Worm (Caenorhabditis elegans) whole organism, L4/young adult: ENCODE results near the gene pxn-1.
A peak's percentile ranks its signal among the peaks of the same experiment; 100 is the strongest.

ENCODE experiments used
- W03F9.2 ChIP-seq: fragments of 150-350 bp; optimal IDR thresholded peaks from 2 replicates; lab custom pipeline; 2014; ENCODE audit warnings: missing biosample characterization, missing genetic modification characterization
- dao-5 ChIP-seq: sonication (generic microtip); optimal IDR thresholded peaks from 2 replicates; lab custom pipeline; 2016; ENCODE audit warnings: missing genotype, missing genetic modification characterization, moderate library complexity, missing compliant biosample characterization
- him-1 ChIP-seq: sonication (generic microtip); optimal IDR thresholded peaks from 2 replicates; lab custom pipeline; 2016; ENCODE audit warnings: missing genotype, missing genetic modification reagents, missing genetic modification characterization, missing compliant biosample characterization

pxn-1 gene

ce11 chrV:8494260-8494939 is at the start of gene pxn-1:
Gene pxn-1 (plus strand): TSS chrV:8494889.
- TF ChIP-seq him-1, result no peak
- TF ChIP-seq W03F9.2, result no peak
- no peak for TF ChIP-seq dao-5 (tag; lab: Kevin White, UChicago)

DNA sequence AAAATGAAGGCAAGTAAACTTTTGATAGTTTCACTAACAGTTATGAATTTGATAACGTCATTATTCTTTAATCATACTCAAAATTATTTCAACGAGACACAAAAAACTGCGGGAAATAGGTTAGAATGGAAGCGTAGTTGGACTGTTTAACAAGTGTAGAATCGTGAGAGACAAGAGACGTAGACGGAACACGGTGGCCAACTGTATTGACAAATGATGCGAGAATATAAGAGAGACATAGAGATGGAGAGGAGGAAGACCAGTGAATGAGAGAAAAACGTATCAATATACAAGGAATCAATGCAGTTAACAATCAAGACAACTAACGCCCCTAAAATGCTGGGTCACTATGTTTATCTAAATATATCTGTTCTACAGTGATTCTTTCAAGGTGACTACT is 49.1 kb upstream of the pxn-1 start:
- TF ChIP-seq him-1 (no peak), W03F9.2 (no peak), dao-5 (tag; lab: Kevin White, UChicago) (no peak)

DNA sequence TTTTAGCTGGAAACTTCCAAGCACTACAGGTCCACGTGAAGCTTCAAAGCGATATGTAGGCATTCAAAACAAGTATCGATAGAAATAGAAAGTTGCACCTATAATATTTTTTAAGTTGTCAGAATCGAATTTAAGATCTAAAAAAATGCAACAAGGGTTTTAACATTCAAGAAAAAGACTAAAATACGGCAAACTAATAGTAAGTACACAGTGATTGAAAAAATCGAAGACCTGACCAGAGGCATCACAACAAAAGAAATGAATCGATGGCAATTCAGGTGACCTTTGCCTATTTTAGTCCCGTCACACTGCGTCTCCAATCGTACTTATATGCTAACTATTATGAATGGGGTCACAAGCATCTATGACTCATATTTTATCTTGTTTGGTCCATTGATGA is 46.8 kb upstream of the pxn-1 start, which contains the start of gene T23B12.5:
Gene T23B12.5 (minus strand): TSS at position 101 of the 400 bp plus-strand sequence.
- TF ChIP-seq W03F9.2 (no peak), him-1 (no peak), dao-5 (tag; lab: Kevin White, UChicago) (no peak)

ce11 chrV:8449241-8449640 is 45.4 kb upstream of the pxn-1 start:
- TF ChIP-seq W03F9.2 (no peak), dao-5 (tag; lab: Kevin White, UChicago) (no peak), him-1 (no peak)

- TF ChIP-seq W03F9.2, result no peak
- no peak for TF ChIP-seq him-1
- no peak for TF ChIP-seq dao-5 (tag; lab: Kevin White, UChicago)
These were observed 44.0 kb upstream of the pxn-1 start for ce11 chrV:8450690-8451089.

ce11 chrV:8454995-8455446 is 39.7 kb upstream of the pxn-1 start, which contains the start of gene T23B12.11:
Gene T23B12.11 (plus strand): TSS chrV:8455396.
- TF ChIP-seq him-1, result no peak
- TF ChIP-seq W03F9.2, result no peak
- no peak for TF ChIP-seq dao-5 (tag; lab: Kevin White, UChicago)

- TF ChIP-seq him-1 (no peak), W03F9.2 (no peak), dao-5 (tag; lab: Kevin White, UChicago) (no peak)
These were observed 34.4 kb upstream of the pxn-1 start, which contains the start of gene T23B12.6 for ce11 chrV:8460306-8460705. Gene T23B12.6 (minus strand): TSS chrV:8460419.

DNA sequence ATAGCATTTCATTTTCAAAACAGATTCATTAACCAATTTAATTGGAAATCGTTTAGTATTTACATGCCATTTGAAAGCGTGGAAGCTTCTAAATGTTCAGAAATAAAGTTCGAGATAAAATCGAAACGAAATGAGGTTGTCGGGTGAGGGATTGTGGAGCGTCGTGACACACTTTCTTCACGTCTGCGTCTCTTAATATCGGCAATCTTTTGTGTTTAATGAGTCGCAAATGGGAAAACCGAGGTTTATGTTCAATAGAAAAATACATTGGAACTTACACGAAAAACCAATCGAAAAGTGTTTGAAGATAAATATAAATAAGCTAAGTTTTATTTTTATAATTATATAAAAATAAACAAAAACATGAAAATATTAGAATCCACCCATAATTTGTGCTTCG is 33.9 kb upstream of the pxn-1 start:
- TF ChIP-seq W03F9.2, result no peak
- TF ChIP-seq him-1, result no peak
- TF ChIP-seq dao-5 (tag; lab: Kevin White, UChicago), result no peak

DNA sequence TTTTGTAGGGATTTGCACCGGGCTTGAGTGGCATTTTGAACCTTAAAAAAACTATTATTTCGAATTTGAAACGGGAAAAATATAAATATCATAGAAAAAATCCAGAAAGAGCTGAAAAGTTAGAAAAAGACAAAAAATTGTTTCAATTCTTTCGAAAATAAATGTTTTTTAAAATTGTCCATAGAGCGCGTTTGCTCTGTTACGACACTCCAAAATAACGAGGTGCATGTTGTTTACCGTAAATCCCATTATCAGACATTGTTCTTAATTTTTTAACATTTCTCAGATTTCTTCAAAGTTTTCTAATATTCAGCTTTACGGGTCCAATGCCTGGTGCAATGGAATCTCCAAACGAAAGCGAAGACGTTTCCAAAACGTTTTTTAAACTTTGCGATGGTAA is 32.6 kb upstream of the pxn-1 start, which contains the start of the genes dnj-22 and natc-1:
Gene dnj-22 (minus strand): TSS at position 47 of the 400 bp plus-strand sequence.
Gene natc-1 (plus strand): TSS at position 286 of the 400 bp plus-strand sequence.
- TF ChIP-seq dao-5 (tag; lab: Kevin White, UChicago), result no peak
- peak; percentile 88 for TF ChIP-seq W03F9.2
- no peak for TF ChIP-seq him-1

ce11 chrV:8465386-8465785 is 29.3 kb upstream of the pxn-1 start, which contains the start of gene mrps-2:
Gene mrps-2 (plus strand): TSS chrV:8465686.
- TF ChIP-seq him-1 (no peak), dao-5 (tag; lab: Kevin White, UChicago) (no peak), W03F9.2 (no peak)

- TF ChIP-seq him-1, result no peak
- no peak for TF ChIP-seq W03F9.2
- TF ChIP-seq dao-5 (tag; lab: Kevin White, UChicago), result no peak
These were observed 27.7 kb upstream of the pxn-1 start, which contains the start of gene mrpl-4 for ce11 chrV:8467031-8467430. Gene mrpl-4 (plus strand): TSS chrV:8467265.

DNA sequence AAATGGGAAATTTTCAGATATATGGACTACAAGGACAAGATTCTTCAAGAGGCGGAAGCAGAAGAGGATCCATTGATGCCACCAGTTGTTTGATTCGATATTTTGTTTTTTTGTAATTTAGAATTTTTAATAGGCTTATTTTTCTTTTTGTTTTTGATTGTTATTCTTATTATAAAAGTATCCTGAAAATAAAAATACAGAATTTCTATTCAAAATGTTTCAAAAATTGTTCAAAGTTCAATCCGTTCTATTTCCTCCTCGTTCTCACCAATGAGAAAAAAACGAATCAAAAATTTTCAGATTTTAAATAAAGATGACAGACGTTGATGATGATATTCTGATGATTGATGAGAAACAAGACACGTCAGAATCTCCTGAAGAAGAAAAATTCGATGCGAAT is 25.9 kb upstream of the pxn-1 start, which contains the start of gene phf-30:
Gene phf-30 (plus strand): TSS at position 301 of the 400 bp plus-strand sequence.
- TF ChIP-seq dao-5 (tag; lab: Kevin White, UChicago) (no peak), him-1 (no peak), W03F9.2 (no peak)

ce11 chrV:8470906-8471305 is 23.8 kb upstream of the pxn-1 start, which contains the start of gene gplb-1:
Gene gplb-1 (minus strand): TSS chrV:8471242.
- TF ChIP-seq dao-5 (tag; lab: Kevin White, UChicago), result no peak
- TF ChIP-seq him-1, result no peak
- no peak for TF ChIP-seq W03F9.2

DNA sequence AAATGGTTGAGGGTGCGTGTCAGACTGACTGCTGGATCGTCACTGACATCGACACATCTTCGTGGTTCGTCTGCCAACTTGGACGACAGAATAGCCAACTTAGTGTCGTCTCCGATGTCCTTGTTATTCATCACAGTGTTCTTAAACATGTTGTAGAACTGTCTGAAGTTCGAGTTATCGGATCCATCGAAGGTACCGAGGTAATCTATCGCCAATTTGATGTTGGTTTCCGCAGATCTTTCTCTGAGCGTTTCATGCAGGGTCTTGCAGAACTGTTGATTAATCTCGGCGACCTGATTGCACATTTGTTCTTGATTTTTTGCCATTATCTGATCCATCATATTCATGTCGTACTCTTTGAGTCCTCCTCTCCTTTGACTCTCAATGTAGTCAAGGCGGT is 13.4 kb upstream of the pxn-1 start:
- TF ChIP-seq W03F9.2, result no peak
- TF ChIP-seq him-1, result no peak
- no peak for TF ChIP-seq dao-5 (tag; lab: Kevin White, UChicago)

- TF ChIP-seq dao-5 (tag; lab: Kevin White, UChicago) (no peak), W03F9.2 (no peak), him-1 (no peak)
These were observed 417 bp downstream of the pxn-1 start for ce11 chrV:8495106-8495505.
